Worm (Caenorhabditis elegans) whole organism, L1 larva: Measurements from ENCODE around the gene C44C10.10.

Experiments
- egl-13 ChIP-seq: sonication (generic microtip); optimal IDR thresholded peaks from 2 replicates; lab custom pipeline; 2016; ENCODE audit warnings: missing genotype, missing genetic modification reagents, missing genetic modification characterization, missing compliant biosample characterization
- irx-1 ChIP-seq: sonication (generic microtip); optimal IDR thresholded peaks from 2 replicates; lab custom pipeline; 2016; ENCODE audit warnings: missing genetic modification characterization, missing compliant biosample characterization
- unc-130 ChIP-seq: fragments of 150-350 bp; optimal IDR thresholded peaks from 2 replicates; lab custom pipeline; 2017; ENCODE audit warnings: missing biosample characterization, missing genetic modification characterization, inconsistent platforms
- unc-30 ChIP-seq: sonication (generic microtip); optimal IDR thresholded peaks from 2 replicates; lab custom pipeline; 2017; ENCODE audit warnings: missing biosample characterization, missing genetic modification characterization

- TF ChIP-seq irx-1 (tag; lab: Kevin White, UChicago) (no peak), egl-13 (no peak), unc-30 (tag; lab: Kevin White, UChicago) (no peak), unc-130 (tag; lab: Kevin White, UChicago) (no peak)
Measured at ce11 chrX:11661625-11662024, 28.5 kb upstream of the C44C10.10 start, which contains the start of gene sfxn-1.5.
